Fruit fly (Drosophila melanogaster): ENCODE results near the gene Icmt.

- TF ChIP-seq CTCF (optimal IDR thresholded peaks at IDR 0.05) = no peak
- TF ChIP-seq CG8478 (optimal IDR thresholded peaks at IDR 0.05) = no peak
These were observed 15.3 kb downstream of the Icmt start for dm6 chr3L:13033361-13033760.
